Fruit fly (Drosophila melanogaster): ENCODE measurements around the gene Grl65a.

Gene Grl65a

DNA sequence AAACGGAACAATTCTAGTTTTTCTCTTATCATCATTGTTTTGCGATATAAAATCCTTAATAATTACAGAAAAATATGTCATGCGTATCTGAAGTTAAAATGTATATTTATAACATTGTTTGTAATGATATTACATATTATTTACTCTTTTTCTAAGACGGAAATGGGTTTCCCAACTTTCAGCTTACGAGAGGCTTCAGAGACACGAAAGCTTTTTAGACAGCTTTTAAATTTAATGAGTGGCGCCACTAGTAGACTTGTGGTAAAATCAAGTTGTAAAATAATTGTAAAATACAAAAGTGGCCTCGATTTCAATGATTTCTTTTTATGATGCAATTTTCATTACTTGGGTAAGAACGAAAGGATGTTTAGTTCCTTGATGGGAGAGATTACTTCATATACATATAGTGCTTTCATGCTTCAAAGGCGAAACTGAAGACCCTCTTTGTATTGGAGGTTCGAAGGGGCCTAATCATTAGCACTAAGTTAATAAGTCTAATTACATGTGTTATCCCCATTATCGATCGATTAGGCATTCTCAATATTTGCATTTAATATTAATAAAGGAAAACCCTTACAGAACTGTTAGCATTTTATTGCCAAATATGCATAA is 41.5 kb upstream of the Grl65a start (continued):
- peak; percentile 64; the same call in 1 of the 2 replicates for TF ChIP-seq CG5953 (GFP tag; IDR thresholded peaks at IDR 0.05)
- TF ChIP-seq CG17568 (GFP tag; optimal IDR thresholded peaks at IDR 0.05): peak; percentile 92
- no peak for TF ChIP-seq CkIIα-i1 (GFP tag; IDR thresholded peaks at IDR 0.05)
- TF ChIP-seq fu2 (GFP tag; optimal IDR thresholded peaks at IDR 0.05): peak; percentile 53
- TF ChIP-seq CG10462 (GFP tag; optimal IDR thresholded peaks at IDR 0.05): peak; percentile 39
- TF ChIP-seq wor (GFP tag; IDR thresholded peaks at IDR 0.05): 0 out of 2 replicates have a peak, but pooled peaks have one; percentile 12
- no peak for TF ChIP-seq Lim3 (GFP tag; IDR thresholded peaks at IDR 0.05)
- peak; percentile 13 for TF ChIP-seq shn (GFP tag; optimal IDR thresholded peaks at IDR 0.05)
- TF ChIP-seq Blimp-1 (GFP tag; optimal IDR thresholded peaks at IDR 0.05): peak; percentile 65
- TF ChIP-seq BEAF-32 (GFP tag; optimal IDR thresholded peaks at IDR 0.05): no peak
- peak; percentile 84 for TF ChIP-seq wdn (GFP tag; IDR thresholded peaks at IDR 0.05)
- TF ChIP-seq CG7745 (tag; optimal IDR thresholded peaks at IDR 0.05): no peak
- peak; percentile 85; the same call in 1 of the 2 replicates for TF ChIP-seq chm (GFP tag; IDR thresholded peaks at IDR 0.05)
- no peak for TF ChIP-seq z (GFP tag; IDR thresholded peaks at IDR 0.05)
- peak; percentile 52 for TF ChIP-seq CG3838 (GFP tag; optimal IDR thresholded peaks at IDR 0.05)
- TF ChIP-seq CG15011 (GFP tag; optimal IDR thresholded peaks at IDR 0.05): peak; percentile 87
- TF ChIP-seq CG11723 (GFP tag; optimal IDR thresholded peaks at IDR 0.05): peak; percentile 71
- TF ChIP-seq gsb (GFP tag; IDR thresholded peaks at IDR 0.05): 0 out of 2 replicates have a peak, but pooled peaks have one; percentile 62
- peak; percentile 48; the same call in 1 of the 2 replicates for TF ChIP-seq Taf1 (GFP tag; IDR thresholded peaks at IDR 0.05)
- TF ChIP-seq ase (GFP tag; IDR thresholded peaks at IDR 0.05): peak; percentile 91
- TF ChIP-seq vnd (GFP tag; IDR thresholded peaks at IDR 0.05; ENCODE audit: partially characterized antibody): no peak
- TF ChIP-seq CG10321 (GFP tag; IDR thresholded peaks at IDR 0.05): peak; percentile 45; the same call in 1 of the 2 replicates
- peak; percentile 31 for TF ChIP-seq crc (GFP tag; optimal IDR thresholded peaks at IDR 0.05)
- TF ChIP-seq h (optimal IDR thresholded peaks at IDR 0.05): no peak
- TF ChIP-seq HLH3B (GFP tag; IDR thresholded peaks at IDR 0.05): peak; percentile 84
- TF ChIP-seq CG11085 (GFP tag; IDR thresholded peaks at IDR 0.05): peak; percentile 85
- no peak for TF ChIP-seq CG17829 (tag; optimal IDR thresholded peaks at IDR 0.05)
- TF ChIP-seq psq (GFP tag; optimal IDR thresholded peaks at IDR 0.05): peak; percentile 24
- TF ChIP-seq crp (GFP tag; optimal IDR thresholded peaks at IDR 0.05): peak in 1 of 2 experiments; percentile 36
- peak; percentile 93 for TF ChIP-seq CG11247 (GFP tag; IDR thresholded peaks at IDR 0.05)
- TF ChIP-seq kah (GFP tag; optimal IDR thresholded peaks at IDR 0.05): peak; percentile 54
- TF ChIP-seq inv (GFP tag; IDR thresholded peaks at IDR 0.05; ENCODE audit: partially characterized antibody): no peak
- TF ChIP-seq hth (optimal IDR thresholded peaks at IDR 0.05): no peak
- TF ChIP-seq CG3065 (GFP tag; optimal IDR thresholded peaks at IDR 0.05): peak; percentile 46
- peak; percentile 61 for TF ChIP-seq CG7928 (GFP tag; optimal IDR thresholded peaks at IDR 0.05)
- TF ChIP-seq CG9609 (GFP tag; optimal IDR thresholded peaks at IDR 0.05): peak; percentile 26
- TF ChIP-seq H15 (GFP tag; IDR thresholded peaks at IDR 0.05): peak; percentile 89
- peak; percentile 82; the same call in 2 of the 3 replicates for TF ChIP-seq otp (GFP tag; IDR thresholded peaks at IDR 0.05)
- TF ChIP-seq kay (GFP tag; optimal IDR thresholded peaks at IDR 0.05): peak; percentile 44
- no peak for TF ChIP-seq Dip2 (GFP tag; IDR thresholded peaks at IDR 0.05)
- TF ChIP-seq ac (GFP tag; optimal IDR thresholded peaks at IDR 0.05): no peak
- TF ChIP-seq CG8944 (GFP tag; optimal IDR thresholded peaks at IDR 0.05): peak; percentile 43
- no peak for TF ChIP-seq oc (tag; optimal IDR thresholded peaks at IDR 0.05)
- peak; percentile 74 for TF ChIP-seq CG3847 (GFP tag; IDR thresholded peaks at IDR 0.05)
- TF ChIP-seq kni (GFP tag; optimal IDR thresholded peaks at IDR 0.05): peak; percentile 30
- TF ChIP-seq br (optimal IDR thresholded peaks at IDR 0.05): no peak
- peak; percentile 32; the same call in 1 of the 2 replicates for TF ChIP-seq Dref (GFP tag; IDR thresholded peaks at IDR 0.05)
- TF ChIP-seq CG7839 (tag; optimal IDR thresholded peaks at IDR 0.05): peak; percentile 78
- peak; percentile 71 for TF ChIP-seq B-H1 (GFP tag; IDR thresholded peaks at IDR 0.05)
- no peak for TF ChIP-seq knrl (GFP tag; IDR thresholded peaks at IDR 0.05; ENCODE audit: partially characterized antibody)
- peak; percentile 86 for TF ChIP-seq p53 (GFP tag; optimal IDR thresholded peaks at IDR 0.05)
